Worm (Caenorhabditis elegans) whole organism, L4/young adult: ENCODE results near the gene cthd-1.

Experiments
- W03F9.2 ChIP-seq: fragments of 150-350 bp; optimal IDR thresholded peaks from 2 replicates; lab custom pipeline; 2014; ENCODE audit warnings: missing biosample characterization, missing genetic modification characterization
- dao-5 ChIP-seq: sonication (generic microtip); optimal IDR thresholded peaks from 2 replicates; lab custom pipeline; 2016; ENCODE audit warnings: missing genotype, missing genetic modification characterization, moderate library complexity, missing compliant biosample characterization
- him-1 ChIP-seq: sonication (generic microtip); optimal IDR thresholded peaks from 2 replicates; lab custom pipeline; 2016; ENCODE audit warnings: missing genotype, missing genetic modification reagents, missing genetic modification characterization, missing compliant biosample characterization

ce11 chrV:9724021-9724671 lies 46.1 kb downstream of the cthd-1 start, which contains the start of gene slcr-46.3:
- TF ChIP-seq W03F9.2 (no peak), dao-5 (tag; lab: Kevin White, UChicago) (no peak), him-1 (tag; lab: Kevin White, UChicago) (no peak)
